Worm (Caenorhabditis elegans) whole organism, young adult: Measurements from ENCODE around the gene ceh-38.

Experiments used
- F23B12.7 ChIP-seq: sonication (generic microtip); optimal IDR thresholded peaks from 2 replicates; lab custom pipeline; 2017; ENCODE audit warnings: missing genetic modification characterization, mild to moderate bottlenecking, missing compliant biosample characterization, antibody characterized with exemption, moderate library complexity; ENCODE audit not compliant: insufficient read depth
- F37B4.10 ChIP-seq: fragments of 200-800 bp; sonication (Bioruptor generic); IDR thresholded peaks from 2 replicates; pipeline ENCODE4 v1.3.6; 2022; ENCODE audit warnings: missing genetic modification characterization, missing compliant biosample characterization
- F39B2.1 ChIP-seq: fragments of 200-800 bp; sonication (Bioruptor generic); IDR thresholded peaks from 2 replicates; pipeline ENCODE4 v1.3.6; 2022; ENCODE audit warnings: missing genetic modification reagents, missing genetic modification characterization, missing compliant biosample characterization
- F49E8.2 ChIP-seq: sonication (generic microtip); optimal IDR thresholded peaks from 3 replicates; lab custom pipeline; 2017; ENCODE audit warnings: missing genetic modification characterization, mild to moderate bottlenecking, missing compliant biosample characterization, antibody characterized with exemption, moderate library complexity; ENCODE audit not compliant: insufficient read depth
- F52B5.7 ChIP-seq: sonication (generic microtip); optimal IDR thresholded peaks from 2 replicates; lab custom pipeline; 2016; ENCODE audit warnings: mild to moderate bottlenecking, missing genetic modification characterization, missing compliant biosample characterization
- F57A8.1 ChIP-seq: fragments of 200-800 bp; sonication (Bioruptor generic); optimal IDR thresholded peaks from 2 replicates; lab custom pipeline; 2018; ENCODE audit warnings: mild to moderate bottlenecking, missing genetic modification characterization, moderate library complexity, missing compliant biosample characterization
- F57C9.4 ChIP-seq: sonication (generic microtip); optimal IDR thresholded peaks from 2 replicates; lab custom pipeline; 2017; ENCODE audit warnings: mild to moderate bottlenecking, missing genetic modification characterization, missing compliant biosample characterization
- K11D2.4 ChIP-seq: fragments of 200-800 bp; sonication (Bioruptor generic); IDR thresholded peaks from 2 replicates; pipeline ENCODE4 v1.3.6; 2022; ENCODE audit warnings: missing genetic modification reagents, missing genetic modification characterization, missing compliant biosample characterization
- Y53F4B.3 ChIP-seq: fragments of 200-800 bp; sonication (Bioruptor generic); IDR thresholded peaks from 2 replicates; pipeline ENCODE4 v1.3.6; 2022; ENCODE audit warnings: missing genetic modification reagents, missing genetic modification characterization, missing compliant biosample characterization
- Y67H2A.10 ChIP-seq: fragments of 200-800 bp; sonication (Bioruptor generic); conservative IDR thresholded peaks from 2 replicates; pipeline ENCODE4 v1.3.6; 2022; ENCODE audit warnings: missing genetic modification reagents, missing genetic modification characterization, missing compliant biosample characterization
- Y79H2A.3 ChIP-seq: fragments of 200-800 bp; sonication (Bioruptor generic); conservative IDR thresholded peaks from 2 replicates; pipeline ENCODE4 v1.3.6; 2022; ENCODE audit warnings: missing genetic modification reagents, missing genetic modification characterization, missing compliant biosample characterization
- ZK185.1 ChIP-seq: sonication (generic microtip); optimal IDR thresholded peaks from 2 replicates; lab custom pipeline; 2016; ENCODE audit warnings: mild to moderate bottlenecking, missing genetic modification characterization, missing compliant biosample characterization; ENCODE audit not compliant: poor library complexity, severe bottlenecking
- akir-1 ChIP-seq: fragments of 200-800 bp; sonication (Bioruptor generic); optimal IDR thresholded peaks from 2 replicates; lab custom pipeline; 2018; ENCODE audit warnings: mild to moderate bottlenecking, missing genetic modification characterization, moderate library complexity, missing compliant biosample characterization
- atf-7 ChIP-seq: sonication (generic microtip); optimal IDR thresholded peaks from 2 replicates; lab custom pipeline; 2017; ENCODE audit warnings: mild to moderate bottlenecking, missing genetic modification characterization, missing compliant biosample characterization
- attf-5 ChIP-seq: fragments of 200-800 bp; sonication (Bioruptor generic); optimal IDR thresholded peaks from 2 replicates; lab custom pipeline; 2018; ENCODE audit warnings: mild to moderate bottlenecking, missing genetic modification characterization, missing compliant biosample characterization
- bed-1 ChIP-seq: fragments of 200-800 bp; sonication (Bioruptor generic); IDR thresholded peaks from 2 replicates; pipeline ENCODE4 v1.3.6; 2022; ENCODE audit warnings: missing genetic modification reagents, missing genetic modification characterization, missing compliant biosample characterization
- cebp-1 ChIP-seq, 2 experiments: fragments of 200-800 bp in 1 of 2; sonication (Bioruptor generic) in 1 of 2; sonication (generic microtip) in 1 of 2; IDR thresholded peaks in 1 of 2; optimal IDR thresholded peaks in 1 of 2; 2 replicates each; pipeline versions ENCODE4 v1.3.6 to Lab custom; 2017 to 2022; ENCODE audit warnings: missing compliant biosample characterization in 2 of 2, missing genetic modification characterization in 2 of 2, mild to moderate bottlenecking in 1 of 2, missing genetic modification reagents in 1 of 2, moderate library complexity in 1 of 2
- cebp-2 ChIP-seq: fragments of 200-800 bp; sonication (Bioruptor generic); IDR thresholded peaks from 2 replicates; pipeline ENCODE4 v1.3.6; 2022; ENCODE audit warnings: missing genetic modification characterization, missing compliant biosample characterization
- ceh-40 ChIP-seq: fragments of 200-800 bp; sonication (Bioruptor generic); IDR thresholded peaks from 2 replicates; pipeline ENCODE4 v1.3.6; 2022; ENCODE audit warnings: missing genetic modification characterization, missing compliant biosample characterization
- ceh-79 ChIP-seq: sonication (generic microtip); optimal IDR thresholded peaks from 2 replicates; lab custom pipeline; 2017; ENCODE audit warnings: mild to moderate bottlenecking, missing genetic modification characterization, missing compliant biosample characterization
- ets-4 ChIP-seq: fragments of 200-800 bp; sonication (Bioruptor generic); optimal IDR thresholded peaks from 2 replicates; lab custom pipeline; 2018; ENCODE audit warnings: mild to moderate bottlenecking, missing genetic modification characterization, missing compliant biosample characterization
- hlh-26 ChIP-seq: fragments of 200-800 bp; sonication (Bioruptor generic); conservative IDR thresholded peaks from 2 replicates; pipeline ENCODE4 v1.3.6; 2022; ENCODE audit warnings: missing genetic modification reagents, missing genetic modification characterization, missing compliant biosample characterization
- hmg-1.2 ChIP-seq: fragments of 200-800 bp; sonication (Bioruptor generic); IDR thresholded peaks from 2 replicates; pipeline ENCODE4 v1.3.6; 2022; ENCODE audit warnings: missing genetic modification reagents, missing genetic modification characterization, missing compliant biosample characterization
- hsf-1 ChIP-seq: fragments of 200-800 bp; sonication (Bioruptor generic); IDR thresholded peaks from 2 replicates; pipeline ENCODE4 v1.3.6; 2022; ENCODE audit warnings: missing genetic modification reagents, missing genetic modification characterization, missing compliant biosample characterization
- lag-1 ChIP-seq: fragments of 200-800 bp; sonication (Bioruptor generic); IDR thresholded peaks from 2 replicates; pipeline ENCODE4 v1.3.6; 2022; ENCODE audit warnings: missing genetic modification reagents, missing genetic modification characterization, missing compliant biosample characterization
- lin-40 ChIP-seq: sonication (generic microtip); optimal IDR thresholded peaks from 2 replicates; lab custom pipeline; 2016; ENCODE audit warnings: missing genetic modification characterization, mild to moderate bottlenecking, missing compliant biosample characterization, missing genotype, missing genetic modification reagents
- lir-1 ChIP-seq: fragments of 200-800 bp; sonication (Bioruptor generic); conservative IDR thresholded peaks from 2 replicates; pipeline ENCODE4 v1.3.6; 2022; ENCODE audit warnings: missing genetic modification reagents, missing genetic modification characterization, missing compliant biosample characterization
- lsl-1 ChIP-seq: fragments of 200-800 bp; sonication (Bioruptor generic); optimal IDR thresholded peaks from 2 replicates; lab custom pipeline; 2018; ENCODE audit warnings: mild to moderate bottlenecking, missing genetic modification characterization, moderate library complexity, missing compliant biosample characterization
- madf-6 ChIP-seq: fragments of 200-800 bp; sonication (Bioruptor generic); IDR thresholded peaks from 2 replicates; pipeline ENCODE4 v1.3.6; 2022; ENCODE audit warnings: missing genetic modification reagents, missing genetic modification characterization, missing compliant biosample characterization
- madf-8 ChIP-seq: fragments of 200-800 bp; sonication (Bioruptor generic); conservative IDR thresholded peaks from 2 replicates; pipeline ENCODE4 v1.3.6; 2022; ENCODE audit warnings: missing genetic modification reagents, missing genetic modification characterization, missing compliant biosample characterization
- mcd-1 ChIP-seq: fragments of 200-800 bp; sonication (Bioruptor generic); IDR thresholded peaks from 2 replicates; pipeline ENCODE4 v1.3.6; 2022; ENCODE audit warnings: missing genetic modification reagents, missing genetic modification characterization, missing compliant biosample characterization
- nfya-1 ChIP-seq: sonication (generic microtip); optimal IDR thresholded peaks from 2 replicates; lab custom pipeline; 2017; ENCODE audit warnings: antibody characterized with exemption, missing compliant biosample characterization, missing genetic modification characterization, borderline replicate concordance; ENCODE audit not compliant: insufficient read depth
- nfya-2 ChIP-seq: fragments of 200-800 bp; sonication (Bioruptor generic); IDR thresholded peaks from 2 replicates; pipeline ENCODE4 v1.3.6; 2022; ENCODE audit warnings: missing genetic modification reagents, missing genetic modification characterization, missing compliant biosample characterization
- nhr-27 ChIP-seq: fragments of 200-800 bp; sonication (Bioruptor generic); optimal IDR thresholded peaks from 2 replicates; lab custom pipeline; 2018; ENCODE audit warnings: mild to moderate bottlenecking, missing genetic modification characterization, moderate library complexity, missing compliant biosample characterization
- nhr-80 ChIP-seq: sonication (generic microtip); optimal IDR thresholded peaks from 2 replicates; lab custom pipeline; 2016; ENCODE audit warnings: missing genetic modification characterization, missing compliant biosample characterization
- nhr-90 ChIP-seq: sonication (generic microtip); optimal IDR thresholded peaks from 2 replicates; lab custom pipeline; 2016; ENCODE audit warnings: missing genotype, mild to moderate bottlenecking, missing genetic modification characterization, missing compliant biosample characterization
- repo-1 ChIP-seq: sonication (generic microtip); optimal IDR thresholded peaks from 2 replicates; lab custom pipeline; 2017; ENCODE audit warnings: mild to moderate bottlenecking, missing genetic modification characterization, missing compliant biosample characterization
- snpc-1.3 ChIP-seq: sonication (generic microtip); optimal IDR thresholded peaks from 2 replicates; lab custom pipeline; 2017; ENCODE audit warnings: missing genetic modification characterization, mild to moderate bottlenecking, missing compliant biosample characterization, antibody characterized with exemption, moderate library complexity, missing genotype, missing genetic modification reagents; ENCODE audit not compliant: insufficient read depth
- sptf-2 ChIP-seq: fragments of 200-800 bp; sonication (Bioruptor generic); optimal IDR thresholded peaks from 2 replicates; lab custom pipeline; 2018; ENCODE audit warnings: mild to moderate bottlenecking, missing genetic modification characterization, missing compliant biosample characterization
- tbp1 ChIP-seq: fragments of 200-800 bp; sonication (Bioruptor generic); optimal IDR thresholded peaks from 2 replicates; lab custom pipeline; 2018; ENCODE audit warnings: mild to moderate bottlenecking, missing genetic modification characterization, missing compliant biosample characterization
- tlf-1 ChIP-seq: fragments of 200-800 bp; sonication (Bioruptor generic); optimal IDR thresholded peaks from 2 replicates; lab custom pipeline; 2018; ENCODE audit warnings: mild to moderate bottlenecking, missing genetic modification characterization, missing compliant biosample characterization
- unc-130 ChIP-seq: sonication (generic microtip); optimal IDR thresholded peaks from 2 replicates; lab custom pipeline; 2016; ENCODE audit warnings: missing genetic modification reagents, missing genetic modification characterization, missing compliant biosample characterization
- unc-62 ChIP-seq: fragments of 150-350 bp; optimal IDR thresholded peaks from 2 replicates; lab custom pipeline; 2014; ENCODE audit warnings: missing biosample characterization, missing genetic modification reagents, missing genetic modification characterization
- zim-3 ChIP-seq: sonication (generic microtip); optimal IDR thresholded peaks from 2 replicates; lab custom pipeline; 2017; ENCODE audit warnings: mild to moderate bottlenecking, missing genetic modification characterization, moderate library complexity, missing compliant biosample characterization
- ztf-22 ChIP-seq: fragments of 200-800 bp; sonication (Bioruptor generic); optimal IDR thresholded peaks from 2 replicates; lab custom pipeline; 2018; ENCODE audit warnings: mild to moderate bottlenecking, missing genetic modification characterization, moderate library complexity, missing compliant biosample characterization
- ztf-25 ChIP-seq: fragments of 200-800 bp; sonication (Bioruptor generic); IDR thresholded peaks from 2 replicates; pipeline ENCODE4 v1.3.6; 2022; ENCODE audit warnings: missing genetic modification reagents, missing genetic modification characterization, missing compliant biosample characterization
- ztf-3 ChIP-seq: fragments of 200-800 bp; sonication (Bioruptor generic); optimal IDR thresholded peaks from 2 replicates; lab custom pipeline; 2018; ENCODE audit warnings: mild to moderate bottlenecking, missing genetic modification characterization, missing compliant biosample characterization

Gene ceh-38

ce11 chrII:6951250-6951806, at the start of gene ceh-38, which contains the start of gene malt-1 (continued):
- TF ChIP-seq unc-62 (GFP tag; lab: Kevin White, UChicago) (peak; percentile 86), Y53F4B.3 (no peak), nfya-2 (no peak), unc-130 (no peak), hmg-1.2 (GFP tag; lab: Robert Waterston, UW) (peak; percentile 86), snpc-1.3 (tag; lab: Kevin White, UChicago) (peak; percentile 5), nhr-27 (tag; lab: Kevin White, UChicago) (no peak), lin-40 (tag; lab: Kevin White, UChicago) (peak; percentile 92), sptf-2 (GFP tag; lab: Kevin White, UChicago) (no peak), madf-6 (GFP tag; lab: Robert Waterston, UW) (no peak), bed-1 (GFP tag; lab: Robert Waterston, UW) (no peak), Y67H2A.10 (GFP tag; lab: Robert Waterston, UW) (peak; percentile 63; the same call in 1 of the 2 replicates), akir-1 (GFP tag; lab: Kevin White, UChicago) (peak; percentile 17), lir-1 (GFP tag; lab: Robert Waterston, UW) (peak; percentile 66), ets-4 (no peak), K11D2.4 (peak; percentile 58; the same call in 1 of the 2 replicates), F52B5.7 (tag; lab: Kevin White, UChicago) (peak; percentile 24), hsf-1 (GFP tag; lab: Robert Waterston, UW) (0 out of 2 replicates have a peak, but pooled peaks have one; percentile 9), madf-8 (GFP tag; lab: Robert Waterston, UW) (no peak), atf-7 (tag; lab: Kevin White, UChicago) (peak; percentile 79), ztf-25 (GFP tag; lab: Robert Waterston, UW) (no peak), lag-1 (GFP tag; lab: Robert Waterston, UW) (no peak), ztf-22 (GFP tag; lab: Kevin White, UChicago) (no peak), hlh-26 (GFP tag; lab: Robert Waterston, UW) (no peak), nfya-1 (tag; lab: Kevin White, UChicago) (no peak), nhr-80 (peak; percentile 90), cebp-1 (GFP tag; IDR thresholded peaks at IDR 0.05; lab: Robert Waterston, UW) (peak; percentile 63; the same call in 1 of the 2 replicates), cebp-1 (tag; optimal IDR thresholded peaks at IDR 0.05; lab: Kevin White, UChicago) (peak; percentile 90), tbp1 (GFP tag; lab: Kevin White, UChicago) (peak; percentile 65), ZK185.1 (tag; lab: Kevin White, UChicago) (peak; percentile 91), nhr-90 (tag; lab: Kevin White, UChicago) (no peak), F57C9.4 (tag; lab: Kevin White, UChicago) (no peak), F49E8.2 (no peak), F39B2.1 (GFP tag; lab: Robert Waterston, UW) (no peak), mcd-1 (GFP tag; lab: Robert Waterston, UW) (peak; percentile 75), F23B12.7 (tag; lab: Kevin White, UChicago) (peak; percentile 74), tlf-1 (GFP tag; lab: Kevin White, UChicago) (peak; percentile 76), repo-1 (tag; lab: Kevin White, UChicago) (peak; percentile 42), F57A8.1 (no peak), attf-5 (GFP tag; lab: Kevin White, UChicago) (peak; percentile 98), zim-3 (tag; lab: Kevin White, UChicago) (no peak), ceh-79 (tag; lab: Kevin White, UChicago) (no peak), Y79H2A.3 (GFP tag; lab: Robert Waterston, UW) (no peak), ceh-40 (GFP tag; lab: Robert Waterston, UW) (no peak), cebp-2 (no peak), lsl-1 (GFP tag; lab: Kevin White, UChicago) (no peak), ztf-3 (GFP tag; lab: Kevin White, UChicago) (no peak), F37B4.10 (GFP tag; lab: Robert Waterston, UW) (no peak)
